Worm (Caenorhabditis elegans) whole organism, mixed stage, embryonic: ENCODE measurements around the gene col-84.

Experiments
- blmp-1 ChIP-seq: fragments of 150-350 bp; optimal IDR thresholded peaks from 2 replicates; lab custom pipeline; 2014; ENCODE audit warnings: missing biosample characterization, missing genetic modification characterization
- ceh-39 ChIP-seq: fragments of 150-350 bp; optimal IDR thresholded peaks from 2 replicates; lab custom pipeline; 2014; ENCODE audit warnings: missing biosample characterization, missing genetic modification characterization
- ceh-43 ChIP-seq: fragments of 200-800 bp; sonication (Bioruptor generic); optimal IDR thresholded peaks from 2 replicates; lab custom pipeline; 2018; ENCODE audit warnings: mild to moderate bottlenecking, missing genetic modification characterization, moderate library complexity, missing compliant biosample characterization
- ceh-83 ChIP-seq: fragments of 200-800 bp; sonication (Bioruptor generic); optimal IDR thresholded peaks from 2 replicates; lab custom pipeline; 2018; ENCODE audit warnings: mild to moderate bottlenecking, missing genetic modification characterization, missing compliant biosample characterization
- drap-1 ChIP-seq: fragments of 200-800 bp; sonication (Bioruptor generic); optimal IDR thresholded peaks from 3 replicates; lab custom pipeline; 2018; ENCODE audit warnings: mild to moderate bottlenecking, missing genetic modification characterization, missing compliant biosample characterization
- elt-3 ChIP-seq: fragments of 150-350 bp; optimal IDR thresholded peaks from 2 replicates; lab custom pipeline; 2014; ENCODE audit warnings: missing biosample characterization, missing genetic modification characterization
- flh-1 ChIP-seq: fragments of 200-800 bp; sonication (Bioruptor generic); optimal IDR thresholded peaks from 2 replicates; lab custom pipeline; 2018; ENCODE audit warnings: mild to moderate bottlenecking, missing genetic modification characterization, moderate library complexity, missing compliant biosample characterization
- hlh-1 ChIP-seq: fragments of 150-350 bp; optimal IDR thresholded peaks from 2 replicates; lab custom pipeline; 2014; ENCODE audit warnings: missing biosample characterization, missing genetic modification reagents, missing genetic modification characterization
- lsy-2 ChIP-seq: fragments of 150-350 bp; optimal IDR thresholded peaks from 2 replicates; lab custom pipeline; 2014; ENCODE audit warnings: missing biosample characterization, missing genetic modification characterization
- mab-5 ChIP-seq: fragments of 150-350 bp; optimal IDR thresholded peaks from 2 replicates; lab custom pipeline; 2014; ENCODE audit warnings: missing biosample characterization, missing genetic modification characterization
- mep-1 ChIP-seq: fragments of 150-350 bp; optimal IDR thresholded peaks from 2 replicates; lab custom pipeline; 2017; ENCODE audit warnings: missing biosample characterization, missing genetic modification reagents, missing genetic modification characterization, inconsistent platforms
- nhr-28 ChIP-seq: fragments of 150-350 bp; optimal IDR thresholded peaks from 2 replicates; lab custom pipeline; 2014; ENCODE audit warnings: missing biosample characterization, missing genetic modification characterization
- nhr-76 ChIP-seq: sonication (generic microtip); optimal IDR thresholded peaks from 2 replicates; lab custom pipeline; 2017; ENCODE audit warnings: missing biosample characterization, missing genetic modification characterization
- sptf-1 ChIP-seq: sonication (generic microtip); optimal IDR thresholded peaks from 2 replicates; lab custom pipeline; 2017; ENCODE audit warnings: mild to moderate bottlenecking, missing genetic modification characterization, moderate library complexity, missing compliant biosample characterization
- tbx-8 ChIP-seq: fragments of 200-800 bp; sonication (Bioruptor generic); optimal IDR thresholded peaks from 2 replicates; lab custom pipeline; 2018; ENCODE audit warnings: mild to moderate bottlenecking, missing genetic modification characterization, moderate library complexity, missing compliant biosample characterization
- unc-120 ChIP-seq: sonication (generic microtip); optimal IDR thresholded peaks from 2 replicates; lab custom pipeline; 2017; ENCODE audit warnings: missing genetic modification characterization, missing compliant biosample characterization; ENCODE audit not compliant: poor library complexity, severe bottlenecking
- unc-39 ChIP-seq: fragments of 150-350 bp; optimal IDR thresholded peaks from 2 replicates; lab custom pipeline; 2014; ENCODE audit warnings: missing biosample characterization, missing genetic modification characterization
- zip-8 ChIP-seq: fragments of 150-350 bp; optimal IDR thresholded peaks from 2 replicates; lab custom pipeline; 2014; ENCODE audit warnings: missing biosample characterization, missing genetic modification characterization
- ztf-11 ChIP-seq: fragments of 150-350 bp; optimal IDR thresholded peaks from 2 replicates; lab custom pipeline; 2014; ENCODE audit warnings: missing biosample characterization, missing genetic modification characterization

col-84 gene

DNA sequence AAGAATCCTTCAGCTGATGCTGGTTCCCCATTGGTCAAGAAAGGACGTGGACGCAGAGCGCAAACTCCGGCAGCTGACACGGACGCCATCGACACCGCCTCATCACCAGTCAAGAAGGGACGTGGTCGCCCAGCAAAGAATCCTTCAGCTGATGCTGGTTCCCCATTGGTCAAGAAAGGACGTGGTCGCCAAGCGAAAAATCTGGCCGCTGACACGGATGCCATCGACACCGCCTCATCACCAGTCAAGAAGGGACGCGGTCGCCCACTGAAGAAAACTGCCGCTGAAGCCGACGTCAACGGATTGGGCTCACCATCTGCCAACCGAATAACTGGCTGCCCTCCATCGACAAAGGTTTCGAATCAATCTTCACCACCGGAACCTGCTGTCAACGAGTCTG, 48.6 kb downstream of the col-84 start:
- TF ChIP-seq unc-120 (tag; lab: Kevin White, UChicago) (no peak), zip-8 (tag; lab: Kevin White, UChicago) (no peak), blmp-1 (no peak), elt-3 (tag; lab: Kevin White, UChicago) (no peak), hlh-1 (no peak), mep-1 (tag; lab: Kevin White, UChicago) (no peak), unc-39 (tag; lab: Kevin White, UChicago) (no peak), ceh-43 (GFP tag; lab: Kevin White, UChicago) (no peak), ztf-11 (no peak), ceh-83 (GFP tag; lab: Kevin White, UChicago) (no peak), tbx-8 (GFP tag; lab: Kevin White, UChicago) (no peak)

- TF ChIP-seq blmp-1 (no peak), ceh-39 (tag; lab: Kevin White, UChicago) (no peak), flh-1 (GFP tag; lab: Kevin White, UChicago) (no peak), drap-1 (GFP tag; lab: Kevin White, UChicago) (no peak), sptf-1 (tag; lab: Kevin White, UChicago) (no peak), lsy-2 (tag; lab: Kevin White, UChicago) (no peak), nhr-76 (tag; lab: Kevin White, UChicago) (no peak), tbx-8 (GFP tag; lab: Kevin White, UChicago) (no peak), nhr-28 (no peak), ceh-83 (GFP tag; lab: Kevin White, UChicago) (no peak), mab-5 (tag; lab: Kevin White, UChicago) (no peak)
Measured at ce11 chrII:11917530-11917952, 49.2 kb downstream of the col-84 start.
